ENCODE assay signal across 1 fruit fly cellular context in genomic region chr3R:27208724-27209343, dm6.
TF ChIP-seq lines count a peak whose summit lies in the region.

No protein-coding gene starts in this region.

TF ChIP-seq in whole organism, embryonic, 481 proteins besides CTCF, POLR2A, EP300 and RAD21 (continued from another document and continues in another):
- TF ChIP-seq Mes4 (GFP tag; optimal IDR thresholded peaks at IDR 0.05; lab: Kevin White, UChicago) = peak; percentile 37
- peak; percentile 34 for TF ChIP-seq CG11723 (GFP tag; optimal IDR thresholded peaks at IDR 0.05; lab: Kevin White, UChicago)
- no peak for TF ChIP-seq pita (GFP tag; optimal IDR thresholded peaks at IDR 0.05; lab: Kevin White, UChicago)
- peak in 1 of 2 experiments; percentile 15 for TF ChIP-seq chif (GFP tag; optimal IDR thresholded peaks at IDR 0.05; lab: Kevin White, UChicago)
- TF ChIP-seq luna (GFP tag; optimal IDR thresholded peaks at IDR 0.05; lab: Kevin White, UChicago) = no peak
- no peak for TF ChIP-seq CG4820 (GFP tag; optimal IDR thresholded peaks at IDR 0.05; lab: Kevin White, UChicago)
- TF ChIP-seq zen2 (GFP tag; IDR thresholded peaks at IDR 0.05; lab: Robert Waterston, UW; ENCODE audit: partially characterized antibody) = no peak
- TF ChIP-seq Neu2 (GFP tag; optimal IDR thresholded peaks at IDR 0.05; lab: Kevin White, UChicago; ENCODE audit: borderline replicate concordance) = no peak
- no peak for TF ChIP-seq Adf1 (GFP tag; IDR thresholded peaks at IDR 0.05; lab: Robert Waterston, UW)
- TF ChIP-seq tio (GFP tag; optimal IDR thresholded peaks at IDR 0.05; lab: Kevin White, UChicago) = no peak
- TF ChIP-seq aop (GFP tag; IDR thresholded peaks at IDR 0.05; lab: Robert Waterston, UW) = no peak
- no peak for TF ChIP-seq HmgD (GFP tag; optimal IDR thresholded peaks at IDR 0.05; lab: Kevin White, UChicago)
- no peak for TF ChIP-seq tin (GFP tag; optimal IDR thresholded peaks at IDR 0.05; lab: Kevin White, UChicago)
- no peak for TF ChIP-seq Fer1 (GFP tag; optimal IDR thresholded peaks at IDR 0.05; lab: Kevin White, UChicago)
- TF ChIP-seq tx (GFP tag; optimal IDR thresholded peaks at IDR 0.05; lab: Kevin White, UChicago) = no peak
- TF ChIP-seq CG2129 (GFP tag; IDR thresholded peaks at IDR 0.05; lab: Robert Waterston, UW; ENCODE audit: partially characterized antibody) = no peak
- TF ChIP-seq her (GFP tag; optimal IDR thresholded peaks at IDR 0.05; lab: Kevin White, UChicago) = peak; percentile 49
- TF ChIP-seq eve (GFP tag; optimal IDR thresholded peaks at IDR 0.05; lab: Kevin White, UChicago) = no peak
- no peak for TF ChIP-seq Hmx (GFP tag; optimal IDR thresholded peaks at IDR 0.05; lab: Kevin White, UChicago)
- peak; percentile 28 for TF ChIP-seq CG10654 (GFP tag; optimal IDR thresholded peaks at IDR 0.05; lab: Kevin White, UChicago)
- TF ChIP-seq CG10147 (GFP tag; optimal IDR thresholded peaks at IDR 0.05; lab: Kevin White, UChicago) = no peak
- no peak for TF ChIP-seq stwl (tag; optimal IDR thresholded peaks at IDR 0.05; lab: Kevin White, UChicago)
- no peak for TF ChIP-seq gfzf (GFP tag; optimal IDR thresholded peaks at IDR 0.05; lab: Kevin White, UChicago)
- TF ChIP-seq en (GFP tag; optimal IDR thresholded peaks at IDR 0.05; lab: Kevin White, UChicago) = peak; percentile 2
- TF ChIP-seq Dp (GFP tag; optimal IDR thresholded peaks at IDR 0.05; lab: Kevin White, UChicago) = no peak
- no peak for TF ChIP-seq cwo (GFP tag; optimal IDR thresholded peaks at IDR 0.05; lab: Kevin White, UChicago)
- TF ChIP-seq Ravus (GFP tag; IDR thresholded peaks at IDR 0.05; lab: Robert Waterston, UW) = no peak
- no peak for TF ChIP-seq CG3065 (GFP tag; optimal IDR thresholded peaks at IDR 0.05; lab: Kevin White, UChicago)
- no peak for TF ChIP-seq vnd (GFP tag; IDR thresholded peaks at IDR 0.05; lab: Robert Waterston, UW; ENCODE audit: partially characterized antibody)
- no peak for TF ChIP-seq CG8478 (optimal IDR thresholded peaks at IDR 0.05; lab: Kevin White, UChicago)
- no peak for TF ChIP-seq E2f1 (GFP tag; IDR thresholded peaks at IDR 0.05; lab: Robert Waterston, UW)
- TF ChIP-seq CG18476 (GFP tag; optimal IDR thresholded peaks at IDR 0.05; lab: Kevin White, UChicago) = no peak
- TF ChIP-seq CG31388 (GFP tag; optimal IDR thresholded peaks at IDR 0.05; lab: Kevin White, UChicago) = no peak
- peak; percentile 49; the same call in 1 of the 2 replicates for TF ChIP-seq sob (GFP tag; IDR thresholded peaks at IDR 0.05; lab: Robert Waterston, UW)
- no peak for TF ChIP-seq CG9817 (tag; optimal IDR thresholded peaks at IDR 0.05; lab: Kevin White, UChicago)
- no peak for TF ChIP-seq CG42726 (GFP tag; IDR thresholded peaks at IDR 0.05; lab: Robert Waterston, UW; ENCODE audit: partially characterized antibody)
- TF ChIP-seq ERR (GFP tag; optimal IDR thresholded peaks at IDR 0.05; lab: Kevin White, UChicago) = no peak
- TF ChIP-seq CG11456 (GFP tag; IDR thresholded peaks at IDR 0.05; lab: Robert Waterston, UW) = no peak
- no peak for TF ChIP-seq gcm2 (GFP tag; optimal IDR thresholded peaks at IDR 0.05; lab: Kevin White, UChicago)
- no peak for TF ChIP-seq CG3995 (GFP tag; optimal IDR thresholded peaks at IDR 0.05; lab: Kevin White, UChicago)
- no peak for TF ChIP-seq CG7786 (GFP tag; optimal IDR thresholded peaks at IDR 0.05; lab: Kevin White, UChicago)
- peak; percentile 39 for TF ChIP-seq CG18262 (tag; optimal IDR thresholded peaks at IDR 0.05; lab: Kevin White, UChicago)
- TF ChIP-seq gsb-n (tag; optimal IDR thresholded peaks at IDR 0.05; lab: Kevin White, UChicago) = peak; percentile 38
- TF ChIP-seq bab2 (GFP tag; optimal IDR thresholded peaks at IDR 0.05; lab: Kevin White, UChicago) = peak; percentile 58
- TF ChIP-seq CG1603 (tag; optimal IDR thresholded peaks at IDR 0.05; lab: Kevin White, UChicago) = peak; percentile 55
- TF ChIP-seq fd64A (GFP tag; optimal IDR thresholded peaks at IDR 0.05; lab: Kevin White, UChicago) = peak; percentile 34
- peak; percentile 43; the same call in 1 of the 2 replicates for TF ChIP-seq CG14441 (GFP tag; IDR thresholded peaks at IDR 0.05; lab: Robert Waterston, UW)
- no peak for TF ChIP-seq fd3F (GFP tag; optimal IDR thresholded peaks at IDR 0.05; lab: Kevin White, UChicago)
- no peak for TF ChIP-seq CG7963 (GFP tag; IDR thresholded peaks at IDR 0.05; lab: Robert Waterston, UW; ENCODE audit: partially characterized antibody)
- no peak for TF ChIP-seq Dip2 (GFP tag; IDR thresholded peaks at IDR 0.05; lab: Robert Waterston, UW)
- no peak for TF ChIP-seq lmd (GFP tag; IDR thresholded peaks at IDR 0.05; lab: Robert Waterston, UW)
- TF ChIP-seq Taf1 (GFP tag; IDR thresholded peaks at IDR 0.05; lab: Robert Waterston, UW) = no peak
- no peak for TF ChIP-seq Bdp1 (GFP tag; optimal IDR thresholded peaks at IDR 0.05; lab: Kevin White, UChicago)
- TF ChIP-seq CG10462 (GFP tag; optimal IDR thresholded peaks at IDR 0.05; lab: Kevin White, UChicago) = peak; percentile 1
- no peak for TF ChIP-seq exex (tag; optimal IDR thresholded peaks at IDR 0.05; lab: Kevin White, UChicago)
- peak; percentile 79 for TF ChIP-seq Med (GFP tag; lab: Kevin White, UChicago)
- peak; percentile 17 for TF ChIP-seq pum (GFP tag; optimal IDR thresholded peaks at IDR 0.05; lab: Kevin White, UChicago)
- no peak for TF ChIP-seq CG18011 (GFP tag; optimal IDR thresholded peaks at IDR 0.05; lab: Kevin White, UChicago)
- TF ChIP-seq Sin3A (optimal IDR thresholded peaks at IDR 0.05; lab: Kevin White, UChicago) = no peak
- TF ChIP-seq Sry-β (GFP tag; optimal IDR thresholded peaks at IDR 0.05; lab: Kevin White, UChicago) = no peak
- no peak for TF ChIP-seq CG30403 (GFP tag; optimal IDR thresholded peaks at IDR 0.05; lab: Kevin White, UChicago)
- no peak for TF ChIP-seq grau (tag; optimal IDR thresholded peaks at IDR 0.05; lab: Kevin White, UChicago)
- peak; percentile 63; the same call in 1 of the 2 replicates for TF ChIP-seq HLH3B (GFP tag; IDR thresholded peaks at IDR 0.05; lab: Robert Waterston, UW)
- TF ChIP-seq CG6254 (GFP tag; optimal IDR thresholded peaks at IDR 0.05; lab: Kevin White, UChicago) = no peak
- 0 out of 2 replicates have a peak, but pooled peaks have one; percentile 16 for TF ChIP-seq CG10959 (GFP tag; IDR thresholded peaks at IDR 0.05; lab: Robert Waterston, UW)
- peak; percentile 38 for TF ChIP-seq CG7987 (GFP tag; optimal IDR thresholded peaks at IDR 0.05; lab: Kevin White, UChicago)
- peak; percentile 19 for TF ChIP-seq CoRest (tag; optimal IDR thresholded peaks at IDR 0.05; lab: Kevin White, UChicago)
- TF ChIP-seq hkb (optimal IDR thresholded peaks at IDR 0.05; lab: Kevin White, UChicago) = no peak
- TF ChIP-seq hkb (GFP tag; IDR thresholded peaks at IDR 0.05; lab: Robert Waterston, UW) = peak; percentile 67
- peak; percentile 35 for TF ChIP-seq Meics (GFP tag; optimal IDR thresholded peaks at IDR 0.05; lab: Kevin White, UChicago)
- no peak for TF ChIP-seq sc (optimal IDR thresholded peaks at IDR 0.05; lab: Kevin White, UChicago)
- peak; percentile 26 for TF ChIP-seq sc (GFP tag; optimal IDR thresholded peaks at IDR 0.05; lab: Kevin White, UChicago)
- TF ChIP-seq abd-A (tag; optimal IDR thresholded peaks at IDR 0.05; lab: Kevin White, UChicago) = no peak
- TF ChIP-seq Ets65A (GFP tag; lab: Kevin White, UChicago) = no peak
- no peak for TF ChIP-seq gcm (GFP tag; optimal IDR thresholded peaks at IDR 0.05; lab: Kevin White, UChicago)
- TF ChIP-seq br (optimal IDR thresholded peaks at IDR 0.05; lab: Kevin White, UChicago) = no peak
- TF ChIP-seq disco-r (GFP tag; optimal IDR thresholded peaks at IDR 0.05; lab: Kevin White, UChicago) = no peak
- peak; percentile 24 for TF ChIP-seq CG11504 (tag; optimal IDR thresholded peaks at IDR 0.05; lab: Kevin White, UChicago)
- no peak for TF ChIP-seq Deaf1 (tag; optimal IDR thresholded peaks at IDR 0.05; lab: Kevin White, UChicago)
- TF ChIP-seq CG43689 (GFP tag; IDR thresholded peaks at IDR 0.05; lab: Robert Waterston, UW) = peak; percentile 52; the same call in 1 of the 2 replicates
- TF ChIP-seq TFAM (GFP tag; optimal IDR thresholded peaks at IDR 0.05; lab: Kevin White, UChicago) = no peak
- no peak for TF ChIP-seq bbx (GFP tag; IDR thresholded peaks at IDR 0.05; lab: Robert Waterston, UW; ENCODE audit: partially characterized antibody)
- TF ChIP-seq Hsf (GFP tag; optimal IDR thresholded peaks at IDR 0.05; lab: Kevin White, UChicago) = no peak
- peak in 1 of 2 experiments; percentile 46 for TF ChIP-seq bsh (GFP tag; optimal IDR thresholded peaks at IDR 0.05; lab: Kevin White, UChicago)
- TF ChIP-seq CG33213 (GFP tag; optimal IDR thresholded peaks at IDR 0.05; lab: Kevin White, UChicago) = peak; percentile 57
- TF ChIP-seq ranshi (GFP tag; IDR thresholded peaks at IDR 0.05; lab: Robert Waterston, UW) = 0 out of 2 replicates have a peak, but pooled peaks have one; percentile 43
- TF ChIP-seq odd (GFP tag; optimal IDR thresholded peaks at IDR 0.05; lab: Kevin White, UChicago) = peak; percentile 57
- TF ChIP-seq repo (GFP tag; optimal IDR thresholded peaks at IDR 0.05; lab: Kevin White, UChicago) = peak; percentile 21
- TF ChIP-seq z (GFP tag; IDR thresholded peaks at IDR 0.05; lab: Robert Waterston, UW) = no peak
- TF ChIP-seq CG13894 (tag; optimal IDR thresholded peaks at IDR 0.05; lab: Kevin White, UChicago) = no peak
- no peak for TF ChIP-seq C15 (GFP tag; IDR thresholded peaks at IDR 0.05; lab: Robert Waterston, UW)
- TF ChIP-seq gt (GFP tag; IDR thresholded peaks at IDR 0.05; lab: Robert Waterston, UW) = no peak
- peak; percentile 66 for TF ChIP-seq fd102C (GFP tag; optimal IDR thresholded peaks at IDR 0.05; lab: Kevin White, UChicago)
- TF ChIP-seq CG12219 (GFP tag; optimal IDR thresholded peaks at IDR 0.05; lab: Kevin White, UChicago) = no peak
- TF ChIP-seq Usf (GFP tag; optimal IDR thresholded peaks at IDR 0.05; lab: Kevin White, UChicago) = peak; percentile 5
- peak; percentile 5 for TF ChIP-seq CG7839 (tag; optimal IDR thresholded peaks at IDR 0.05; lab: Kevin White, UChicago)
- no peak for TF ChIP-seq jing (GFP tag; optimal IDR thresholded peaks at IDR 0.05; lab: Kevin White, UChicago)
- peak; percentile 5 for TF ChIP-seq Spps (tag; optimal IDR thresholded peaks at IDR 0.05; lab: Kevin White, UChicago)
- TF ChIP-seq Stat92E (GFP tag; optimal IDR thresholded peaks at IDR 0.05; lab: Kevin White, UChicago) = no peak
- TF ChIP-seq Lpt (GFP tag; optimal IDR thresholded peaks at IDR 0.05; lab: Kevin White, UChicago) = no peak
- TF ChIP-seq CG14710 (tag; optimal IDR thresholded peaks at IDR 0.05; lab: Kevin White, UChicago) = peak; percentile 18
- peak; percentile 46 for TF ChIP-seq MTF-1 (GFP tag; optimal IDR thresholded peaks at IDR 0.05; lab: Kevin White, UChicago; ENCODE audit: borderline replicate concordance)
- TF ChIP-seq CG4328 (GFP tag; optimal IDR thresholded peaks at IDR 0.05; lab: Kevin White, UChicago) = peak; percentile 57
- TF ChIP-seq ewg (GFP tag; optimal IDR thresholded peaks at IDR 0.05; lab: Kevin White, UChicago) = peak; percentile 21
- peak; percentile 70; the same call in 1 of the 3 replicates for TF ChIP-seq gce (GFP tag; IDR thresholded peaks at IDR 0.05; lab: Robert Waterston, UW)
- peak; percentile 64 for TF ChIP-seq CG12071 (GFP tag; optimal IDR thresholded peaks at IDR 0.05; lab: Kevin White, UChicago)
- no peak for TF ChIP-seq pzg (GFP tag; optimal IDR thresholded peaks at IDR 0.05; lab: Kevin White, UChicago)
- no peak for TF ChIP-seq slp2 (GFP tag; optimal IDR thresholded peaks at IDR 0.05; lab: Kevin White, UChicago)
- no peak for TF ChIP-seq oc (tag; optimal IDR thresholded peaks at IDR 0.05; lab: Kevin White, UChicago)
- peak; percentile 44 for TF ChIP-seq Rfx (GFP tag; IDR thresholded peaks at IDR 0.05; lab: Robert Waterston, UW)
- 0 out of 2 replicates have a peak, but pooled peaks have one; percentile 16 for TF ChIP-seq stc (GFP tag; IDR thresholded peaks at IDR 0.05; lab: Robert Waterston, UW)
- peak; percentile 37 for TF ChIP-seq maf-S (GFP tag; optimal IDR thresholded peaks at IDR 0.05; lab: Kevin White, UChicago)
- TF ChIP-seq pros (GFP tag; optimal IDR thresholded peaks at IDR 0.05; lab: Kevin White, UChicago) = no peak
- no peak for TF ChIP-seq ham (GFP tag; IDR thresholded peaks at IDR 0.05; lab: Robert Waterston, UW)
- peak; percentile 40 for TF ChIP-seq CG18599 (GFP tag; optimal IDR thresholded peaks at IDR 0.05; lab: Kevin White, UChicago)
- peak; percentile 42 for TF ChIP-seq CG8924 (tag; optimal IDR thresholded peaks at IDR 0.05; lab: Kevin White, UChicago)
- TF ChIP-seq Hr39 (optimal IDR thresholded peaks at IDR 0.05; lab: Kevin White, UChicago) = no peak
- peak; percentile 36 for TF ChIP-seq CG15011 (GFP tag; optimal IDR thresholded peaks at IDR 0.05; lab: Kevin White, UChicago)
- TF ChIP-seq CG30431 (GFP tag; optimal IDR thresholded peaks at IDR 0.05; lab: Kevin White, UChicago) = no peak
- no peak for TF ChIP-seq rib (GFP tag; IDR thresholded peaks at IDR 0.05; lab: Robert Waterston, UW)
- peak; percentile 29; the same call in 1 of the 2 replicates for TF ChIP-seq NFAT (GFP tag; IDR thresholded peaks at IDR 0.05; lab: Robert Waterston, UW)
- no peak for TF ChIP-seq MBD-R2 (GFP tag; IDR thresholded peaks at IDR 0.05; lab: Robert Waterston, UW)
- TF ChIP-seq kah (GFP tag; optimal IDR thresholded peaks at IDR 0.05; lab: Kevin White, UChicago) = peak; percentile 17
- TF ChIP-seq CG11085 (GFP tag; IDR thresholded peaks at IDR 0.05; lab: Robert Waterston, UW) = 0 out of 2 replicates have a peak, but pooled peaks have one; percentile 38
- peak; percentile 25; the same call in 1 of the 2 replicates for TF ChIP-seq Ada2b (GFP tag; IDR thresholded peaks at IDR 0.05; lab: Robert Waterston, UW)
- peak; percentile 19 for TF ChIP-seq pho (GFP tag; optimal IDR thresholded peaks at IDR 0.05; lab: Kevin White, UChicago)
- no peak for TF ChIP-seq Hey (tag; optimal IDR thresholded peaks at IDR 0.05; lab: Kevin White, UChicago)
- TF ChIP-seq CG8281 (tag; optimal IDR thresholded peaks at IDR 0.05; lab: Kevin White, UChicago) = peak; percentile 22
- TF ChIP-seq CG5180 (GFP tag; optimal IDR thresholded peaks at IDR 0.05; lab: Kevin White, UChicago) = peak; percentile 49
- no peak for TF ChIP-seq ab (GFP tag; optimal IDR thresholded peaks at IDR 0.05; lab: Kevin White, UChicago)
- TF ChIP-seq Opbp (GFP tag; IDR thresholded peaks at IDR 0.05; lab: Robert Waterston, UW; ENCODE audit: partially characterized antibody) = no peak
- TF ChIP-seq CG14965 (GFP tag; optimal IDR thresholded peaks at IDR 0.05; lab: Kevin White, UChicago; ENCODE audit: borderline replicate concordance) = no peak
- TF ChIP-seq sd (tag; optimal IDR thresholded peaks at IDR 0.05; lab: Kevin White, UChicago) = no peak
- no peak for TF ChIP-seq D19A (tag; optimal IDR thresholded peaks at IDR 0.05; lab: Kevin White, UChicago)
- TF ChIP-seq sisA (GFP tag; IDR thresholded peaks at IDR 0.05; lab: Robert Waterston, UW) = no peak
